Worm (Caenorhabditis elegans): ENCODE measurements around the gene F54C8.6.

Gene F54C8.6

ce11 chrIII:9462785-9463467 lies 13.2 kb upstream of the F54C8.6 start (continued):
- TF ChIP-seq snpc-1.1 (tag; optimal IDR thresholded peaks at IDR 0.05; ENCODE audit: insufficient read depth) = peak; percentile 33
- TF ChIP-seq ztf-3 (GFP tag; optimal IDR thresholded peaks at IDR 0.05) = no peak
- TF ChIP-seq ZK185.1 (tag; optimal IDR thresholded peaks at IDR 0.05; ENCODE audit: poor library complexity, severe bottlenecking) = no peak
- no peak for TF ChIP-seq C06A6.2 (GFP tag; conservative IDR thresholded peaks at IDR 0.05)
- TF ChIP-seq athp-1 (tag; optimal IDR thresholded peaks at IDR 0.05) = peak; percentile 77
- no peak for TF ChIP-seq gei-17 (GFP tag; optimal IDR thresholded peaks at IDR 0.05)
- TF ChIP-seq dpl-1 (GFP tag; optimal IDR thresholded peaks at IDR 0.05) = no peak
- TF ChIP-seq hsf-1 (GFP tag; IDR thresholded peaks at IDR 0.05) = 0 out of 2 replicates have a peak, but pooled peaks have one; percentile 24
- TF ChIP-seq ztf-18 (tag; optimal IDR thresholded peaks at IDR 0.05) = no peak
- TF ChIP-seq B0336.3 (GFP tag; IDR thresholded peaks at IDR 0.05) = peak; percentile 89
- TF ChIP-seq rec-8 (tag; optimal IDR thresholded peaks at IDR 0.05) = no peak
- TF ChIP-seq F52B5.7 (tag; optimal IDR thresholded peaks at IDR 0.05) = no peak
- no peak for TF ChIP-seq F57C9.4 (tag; optimal IDR thresholded peaks at IDR 0.05)
- no peak for TF ChIP-seq hmg-20 (GFP tag; IDR thresholded peaks at IDR 0.05)
- TF ChIP-seq him-1 (tag; optimal IDR thresholded peaks at IDR 0.05) = peak; percentile 33
- TF ChIP-seq ama-1 (optimal IDR thresholded peaks at IDR 0.05) = no peak
- TF ChIP-seq ama-1 (GFP tag; optimal IDR thresholded peaks at IDR 0.05) = peak in 1 of 2 experiments; percentile 16
- TF ChIP-seq egl-44 (GFP tag; IDR thresholded peaks at IDR 0.05) = no peak
- peak; percentile 58 for TF ChIP-seq F49E8.2 (tag; optimal IDR thresholded peaks at IDR 0.05; ENCODE audit: insufficient read depth)
- TF ChIP-seq F33H1.4 (GFP tag; IDR thresholded peaks at IDR 0.05) = no peak
- TF ChIP-seq lag-1 (GFP tag; IDR thresholded peaks at IDR 0.05) = no peak
- no peak for TF ChIP-seq mxl-1 (tag; optimal IDR thresholded peaks at IDR 0.05)
- peak; percentile 30 for TF ChIP-seq dpff-1 (tag; optimal IDR thresholded peaks at IDR 0.05)
- no peak for TF ChIP-seq atf-7 (tag; optimal IDR thresholded peaks at IDR 0.05)
- TF ChIP-seq hrde-1 (tag; optimal IDR thresholded peaks at IDR 0.05; ENCODE audit: borderline replicate concordance) = peak; percentile 73
- TF ChIP-seq madf-3 (GFP tag; IDR thresholded peaks at IDR 0.05) = no peak
- TF ChIP-seq nfyb-1 (GFP tag; IDR thresholded peaks at IDR 0.05) = no peak
- TF ChIP-seq ztf-6 (GFP tag; IDR thresholded peaks at IDR 0.05) = no peak
- no peak for TF ChIP-seq attf-5 (GFP tag; optimal IDR thresholded peaks at IDR 0.05)
- TF ChIP-seq somi-1 (GFP tag; optimal IDR thresholded peaks at IDR 0.05) = no peak
- TF ChIP-seq sea-2 (GFP tag; IDR thresholded peaks at IDR 0.05) = no peak
- no peak for TF ChIP-seq Y56A3A.18 (GFP tag; IDR thresholded peaks at IDR 0.05)
- TF ChIP-seq ztf-28 (GFP tag; IDR thresholded peaks at IDR 0.05) = no peak
- TF ChIP-seq mel-28 (tag; optimal IDR thresholded peaks at IDR 0.05; ENCODE audit: borderline replicate concordance) = peak; percentile 52
- TF ChIP-seq pha-4 (tag; optimal IDR thresholded peaks at IDR 0.05) = no peak
- no peak for TF ChIP-seq akir-1 (GFP tag; optimal IDR thresholded peaks at IDR 0.05)
- no peak for TF ChIP-seq K12H6.12 (tag; optimal IDR thresholded peaks at IDR 0.05)
- TF ChIP-seq F23B12.7 (tag; optimal IDR thresholded peaks at IDR 0.05; ENCODE audit: insufficient read depth) = no peak
- TF ChIP-seq nhr-27 (tag; optimal IDR thresholded peaks at IDR 0.05) = no peak
- TF ChIP-seq mcd-1 (GFP tag; IDR thresholded peaks at IDR 0.05) = 0 out of 2 replicates have a peak, but pooled peaks have one; percentile 20
- no peak for TF ChIP-seq hmg-1.2 (GFP tag; IDR thresholded peaks at IDR 0.05)
- no peak for TF ChIP-seq tbp1 (GFP tag; optimal IDR thresholded peaks at IDR 0.05)
- no peak for TF ChIP-seq madf-8 (GFP tag; conservative IDR thresholded peaks at IDR 0.05)
- TF ChIP-seq egl-18 (GFP tag; IDR thresholded peaks at IDR 0.05) = no peak
- peak; percentile 27 for TF ChIP-seq unc-130 (GFP tag; optimal IDR thresholded peaks at IDR 0.05)
- TF ChIP-seq Y79H2A.3 (GFP tag; conservative IDR thresholded peaks at IDR 0.05) = no peak
- no peak for TF ChIP-seq ceh-100 (GFP tag; IDR thresholded peaks at IDR 0.05)
- TF ChIP-seq aptf-3 (GFP tag; IDR thresholded peaks at IDR 0.05) = no peak
